Worm (Caenorhabditis elegans) whole organism, mixed stage, embryonic: ENCODE measurements around the gene sra-3.

Experiments used
- ces-1 ChIP-seq: fragments of 150-350 bp; optimal IDR thresholded peaks from 2 replicates; lab custom pipeline; 2014; ENCODE audit warnings: missing biosample characterization, missing genetic modification reagents, missing genetic modification characterization
- cnd-1 ChIP-seq: fragments of 200-800 bp; sonication (Bioruptor generic); optimal IDR thresholded peaks from 2 replicates; lab custom pipeline; 2018; ENCODE audit warnings: mild to moderate bottlenecking, missing genetic modification characterization, missing compliant biosample characterization
- nhr-12 ChIP-seq: fragments of 150-350 bp; optimal IDR thresholded peaks from 2 replicates; lab custom pipeline; 2014; ENCODE audit warnings: missing biosample characterization, missing genetic modification characterization

DNA sequence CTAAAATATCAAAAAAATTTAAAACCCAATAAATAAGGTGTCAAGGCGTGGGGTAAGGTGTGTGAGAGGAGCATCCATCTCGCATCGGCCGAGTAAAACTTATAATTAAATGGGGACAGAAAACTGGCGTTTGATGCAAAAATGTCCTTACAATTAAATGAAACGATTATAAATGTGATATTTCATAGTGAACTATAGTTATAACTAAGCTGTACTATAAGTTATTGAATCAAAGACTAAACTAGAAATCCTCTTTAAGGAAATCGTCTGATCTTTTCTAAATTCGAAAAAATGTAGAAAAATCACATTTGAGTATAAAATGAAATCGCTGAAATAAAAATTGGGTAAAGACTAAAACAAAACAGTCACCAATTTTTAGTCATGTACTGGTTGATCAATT lies 10.1 kb upstream of the sra-3 start, which contains the start of gene sra-6:
- no peak for TF ChIP-seq cnd-1 (tag; lab: Kevin White, UChicago)
- no peak for TF ChIP-seq nhr-12 (tag; lab: Kevin White, UChicago)
- TF ChIP-seq ces-1 (GFP tag; lab: Kevin White, UChicago): no peak
